Fruit fly (Drosophila melanogaster): ENCODE results near the gene Polr2B.

Gene Polr2B

DNA sequence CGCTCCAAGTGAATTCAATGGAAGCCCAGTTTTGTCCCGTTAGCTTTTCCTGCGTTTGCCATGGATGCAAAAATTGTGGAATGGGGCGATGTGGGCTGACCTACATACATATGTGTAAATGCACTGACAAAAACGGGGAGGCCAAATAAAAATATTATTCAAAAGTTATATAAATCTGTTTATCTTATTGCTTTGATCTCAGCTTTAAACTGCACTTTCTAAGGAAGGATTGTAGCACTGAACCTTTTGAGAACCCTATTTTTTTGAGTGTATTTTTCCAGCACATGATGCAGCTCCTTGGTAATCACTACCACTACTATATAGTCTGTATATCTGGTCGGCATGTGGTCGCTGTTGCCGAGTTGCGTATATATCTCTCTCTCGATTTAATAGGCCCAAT lies 48.6 kb upstream of the Polr2B start (continued):
- TF ChIP-seq abd-A (tag; optimal IDR thresholded peaks at IDR 0.05), result no peak
- TF ChIP-seq hth (optimal IDR thresholded peaks at IDR 0.05), result no peak
- no peak for TF ChIP-seq pnt (GFP tag; optimal IDR thresholded peaks at IDR 0.05)
- peak; percentile 49; the same call in 1 of the 2 replicates for TF ChIP-seq ara (GFP tag; IDR thresholded peaks at IDR 0.05)
- peak; percentile 59 for TF ChIP-seq CG17359 (tag; optimal IDR thresholded peaks at IDR 0.05)
- TF ChIP-seq CG17829 (tag; optimal IDR thresholded peaks at IDR 0.05), result no peak
- TF ChIP-seq ttk (GFP tag; IDR thresholded peaks at IDR 0.05), result 0 out of 2 replicates have a peak, but pooled peaks have one; percentile 45
- peak; percentile 33 for TF ChIP-seq Hr3 (GFP tag; optimal IDR thresholded peaks at IDR 0.05)
- TF ChIP-seq CG10209 (GFP tag; optimal IDR thresholded peaks at IDR 0.05), result peak; percentile 9
- TF ChIP-seq chinmo (GFP tag; IDR thresholded peaks at IDR 0.05; ENCODE audit: partially characterized antibody), result no peak
- 0 out of 3 replicates have a peak, but pooled peaks have one; percentile 30 for TF ChIP-seq CG11093 (GFP tag; IDR thresholded peaks at IDR 0.05)
- TF ChIP-seq CG4854 (GFP tag; optimal IDR thresholded peaks at IDR 0.05), result peak; percentile 13
- TF ChIP-seq pros (GFP tag; optimal IDR thresholded peaks at IDR 0.05), result no peak
- peak; percentile 19 for TF ChIP-seq Abd-B (GFP tag; optimal IDR thresholded peaks at IDR 0.05)
- peak; percentile 47; the same call in 2 of the 3 replicates for TF ChIP-seq Aef1 (GFP tag; IDR thresholded peaks at IDR 0.05)
- TF ChIP-seq CG11247 (GFP tag; IDR thresholded peaks at IDR 0.05), result peak; percentile 66; the same call in 1 of the 2 replicates
- TF ChIP-seq dysf (GFP tag; IDR thresholded peaks at IDR 0.05), result peak; percentile 67
- 0 out of 3 replicates have a peak, but pooled peaks have one; percentile 32 for TF ChIP-seq CG2199 (GFP tag; IDR thresholded peaks at IDR 0.05)
- peak; percentile 11 for TF ChIP-seq az2 (GFP tag; optimal IDR thresholded peaks at IDR 0.05)
- TF ChIP-seq ATbp (GFP tag; optimal IDR thresholded peaks at IDR 0.05), result peak; percentile 31
- TF ChIP-seq C15 (GFP tag; IDR thresholded peaks at IDR 0.05), result 0 out of 3 replicates have a peak, but pooled peaks have one; percentile 4
- TF ChIP-seq org-1 (GFP tag; optimal IDR thresholded peaks at IDR 0.05), result no peak
- TF ChIP-seq tin (GFP tag; optimal IDR thresholded peaks at IDR 0.05), result peak; percentile 49
- peak; percentile 32 for TF ChIP-seq Xbp1 (GFP tag; optimal IDR thresholded peaks at IDR 0.05)
- TF ChIP-seq GATAe (GFP tag; conservative IDR thresholded peaks at IDR 0.05), result no peak
- no peak for TF ChIP-seq Hsf (GFP tag; optimal IDR thresholded peaks at IDR 0.05)
- TF ChIP-seq Jarid2 (GFP tag; optimal IDR thresholded peaks at IDR 0.05), result peak; percentile 17
- TF ChIP-seq Mrtf (GFP tag; IDR thresholded peaks at IDR 0.05), result peak; percentile 38; the same call in 1 of the 3 replicates
- peak; percentile 26 for TF ChIP-seq nau (GFP tag; optimal IDR thresholded peaks at IDR 0.05)
- peak; percentile 38 for TF ChIP-seq CG4820 (GFP tag; optimal IDR thresholded peaks at IDR 0.05)
- no peak for TF ChIP-seq CG11723 (GFP tag; optimal IDR thresholded peaks at IDR 0.05)
- TF ChIP-seq CG1233 (GFP tag; optimal IDR thresholded peaks at IDR 0.05), result peak; percentile 34
- peak; percentile 63; the same call in 1 of the 2 replicates for TF ChIP-seq CG32532 (GFP tag; IDR thresholded peaks at IDR 0.05)
- no peak for TF ChIP-seq vfl (GFP tag; optimal IDR thresholded peaks at IDR 0.05)
- TF ChIP-seq tll (GFP tag; optimal IDR thresholded peaks at IDR 0.05), result no peak
- peak; percentile 52; the same call in 1 of the 2 replicates for TF ChIP-seq CG32772 (GFP tag; IDR thresholded peaks at IDR 0.05)
- TF ChIP-seq slbo (GFP tag; IDR thresholded peaks at IDR 0.05), result peak; percentile 62
- peak; percentile 3 for TF ChIP-seq mam (GFP tag; optimal IDR thresholded peaks at IDR 0.05)
- no peak for TF ChIP-seq CG18476 (GFP tag; optimal IDR thresholded peaks at IDR 0.05)
- no peak for TF ChIP-seq br (optimal IDR thresholded peaks at IDR 0.05)
- no peak for TF ChIP-seq Taf1 (GFP tag; IDR thresholded peaks at IDR 0.05)
- no peak for TF ChIP-seq Dbx (GFP tag; IDR thresholded peaks at IDR 0.05)
- TF ChIP-seq zfh1 (GFP tag; IDR thresholded peaks at IDR 0.05), result peak; percentile 64; the same call in 1 of the 3 replicates
- no peak for TF ChIP-seq gcm2 (GFP tag; optimal IDR thresholded peaks at IDR 0.05)
- peak; percentile 60 for TF ChIP-seq CG2678 (tag; optimal IDR thresholded peaks at IDR 0.05)
- peak; percentile 69 for TF ChIP-seq Drgx (GFP tag; IDR thresholded peaks at IDR 0.05)
- TF ChIP-seq CG1024 (GFP tag; IDR thresholded peaks at IDR 0.05), result peak; percentile 50
- TF ChIP-seq Dfd (GFP tag; optimal IDR thresholded peaks at IDR 0.05), result no peak
- TF ChIP-seq pan (optimal IDR thresholded peaks at IDR 0.05), result no peak
- peak in 1 of 2 experiments; percentile 73 for TF ChIP-seq pan (GFP tag; optimal IDR thresholded peaks at IDR 0.05 in 1 of 2, IDR thresholded peaks at IDR 0.05 in 1 of 2)
- peak; percentile 46 for TF ChIP-seq Oli (tag; optimal IDR thresholded peaks at IDR 0.05)
- TF ChIP-seq CG3838 (GFP tag; optimal IDR thresholded peaks at IDR 0.05), result no peak

Data from whole organism, embryonic.